Fruit fly (Drosophila melanogaster) whole organism, embryonic: ENCODE measurements around the gene rb.

Experiments used
- Asciz ChIP-seq: fragments of 200-800 bp; sonication (Bioruptor generic); optimal IDR thresholded peaks from 2 replicates; lab custom pipeline; 2017; ENCODE audit warnings: missing biosample characterization, mild to moderate bottlenecking, missing genetic modification characterization, missing genetic modification reagents
- Atf3 ChIP-seq: fragments of 200-800 bp; sonication (Bioruptor generic); optimal IDR thresholded peaks from 3 replicates; lab custom pipeline; 2016; ENCODE audit warnings: missing biosample characterization, missing genetic modification characterization
- BEAF-32 ChIP-seq: fragments of 200-800 bp; sonication (Bioruptor generic); optimal IDR thresholded peaks from 3 replicates; lab custom pipeline; 2017; ENCODE audit warnings: missing biosample characterization, missing genetic modification characterization, mild to moderate bottlenecking, moderate library complexity, missing genetic modification reagents
- CG11456 ChIP-seq: fragments of 200-800 bp; sonication (Bioruptor generic); IDR thresholded peaks from 3 replicates; pipeline ENCODE4 v1.3.6; 2022; ENCODE audit warnings: missing biosample characterization, missing genetic modification characterization
- CG11504 ChIP-seq: fragments of 200-800 bp; sonication (Bioruptor generic); optimal IDR thresholded peaks from 3 replicates; lab custom pipeline; 2019; ENCODE audit warnings: missing biosample characterization, mild to moderate bottlenecking, missing genetic modification characterization, moderate library complexity
- CG12744 ChIP-seq: fragments of 200-800 bp; sonication (Bioruptor generic); optimal IDR thresholded peaks from 2 replicates; lab custom pipeline; 2016; ENCODE audit warnings: missing biosample characterization, missing genetic modification characterization
- CG13775 ChIP-seq: fragments of 200-800 bp; sonication (Bioruptor generic); optimal IDR thresholded peaks from 3 replicates; lab custom pipeline; 2017; ENCODE audit warnings: missing biosample characterization, mild to moderate bottlenecking, missing genetic modification characterization
- CG14441 ChIP-seq: fragments of 200-800 bp; sonication (Bioruptor generic); IDR thresholded peaks from 2 replicates; pipeline ENCODE4 v1.3.6; 2022; ENCODE audit warnings: missing biosample characterization, missing genetic modification characterization
- CG14965 ChIP-seq: fragments of 200-800 bp; sonication (Bioruptor generic); optimal IDR thresholded peaks from 2 replicates; lab custom pipeline; 2016; ENCODE audit warnings: missing biosample characterization, missing genetic modification characterization, borderline replicate concordance
- CG15073 ChIP-seq: fragments of 200-800 bp; sonication (Bioruptor generic); optimal IDR thresholded peaks from 2 replicates; lab custom pipeline; 2016; ENCODE audit warnings: missing biosample characterization, missing genetic modification characterization
- CG1529 ChIP-seq: fragments of 200-800 bp; sonication (Bioruptor generic); optimal IDR thresholded peaks from 3 replicates; lab custom pipeline; 2018; ENCODE audit warnings: missing biosample characterization, missing genetic modification characterization
- CG15601 ChIP-seq: fragments of 200-800 bp; sonication (Bioruptor generic); optimal IDR thresholded peaks from 3 replicates; lab custom pipeline; 2019; ENCODE audit warnings: missing biosample characterization, mild to moderate bottlenecking, missing genetic modification characterization, moderate library complexity
- CG17912 ChIP-seq: fragments of 200-800 bp; sonication (Bioruptor generic); optimal IDR thresholded peaks from 2 replicates; lab custom pipeline; 2018; ENCODE audit warnings: missing biosample characterization, mild to moderate bottlenecking, missing genetic modification characterization
- CG30403 ChIP-seq: fragments of 200-800 bp; sonication (Bioruptor generic); optimal IDR thresholded peaks from 3 replicates; lab custom pipeline; 2016; ENCODE audit warnings: missing biosample characterization, missing genetic modification characterization
- CG31441 ChIP-seq: fragments of 200-800 bp; sonication (Bioruptor generic); IDR thresholded peaks from 2 replicates; pipeline ENCODE4 v1.3.6; 2022; ENCODE audit warnings: missing biosample characterization, missing genetic modification characterization
- CG3281 ChIP-seq: fragments of 200-800 bp; sonication (Bioruptor generic); optimal IDR thresholded peaks from 3 replicates; lab custom pipeline; 2017; ENCODE audit warnings: missing biosample characterization, mild to moderate bottlenecking, missing genetic modification characterization
- CG4360 ChIP-seq: fragments of 200-800 bp; sonication (Bioruptor generic); IDR thresholded peaks from 2 replicates; pipeline ENCODE4 v1.3.6; 2022; ENCODE audit warnings: missing biosample characterization, missing genetic modification characterization
- D19A ChIP-seq: fragments of 200-800 bp; optimal IDR thresholded peaks from 3 replicates; lab custom pipeline; 2019; ENCODE audit warnings: missing biosample characterization, mild to moderate bottlenecking, missing genetic modification characterization, moderate library complexity
- Deaf1 ChIP-seq: fragments of 200-800 bp; optimal IDR thresholded peaks from 3 replicates; lab custom pipeline; 2019; ENCODE audit warnings: missing biosample characterization, mild to moderate bottlenecking, missing genetic modification characterization, moderate library complexity
- Dref ChIP-seq: fragments of 200-800 bp; sonication (Bioruptor generic); IDR thresholded peaks from 2 replicates; pipeline ENCODE4 v1.3.6; 2022; ENCODE audit warnings: missing biosample characterization, missing genetic modification characterization
- Ets97D ChIP-seq: fragments of 200-800 bp; sonication (Bioruptor generic); optimal IDR thresholded peaks from 3 replicates; lab custom pipeline; 2016; ENCODE audit warnings: missing biosample characterization, missing genetic modification characterization
- Fer3 ChIP-seq: fragments of 200-800 bp; sonication (Bioruptor generic); optimal IDR thresholded peaks from 2 replicates; lab custom pipeline; 2018; ENCODE audit warnings: missing biosample characterization, mild to moderate bottlenecking, missing genetic modification characterization, moderate library complexity
- GATAe ChIP-seq: fragments of 200-800 bp; sonication (Bioruptor generic); conservative IDR thresholded peaks from 2 replicates; pipeline ENCODE4 v1.3.6; 2022; ENCODE audit warnings: missing biosample characterization, missing genetic modification characterization
- HmgZ ChIP-seq: fragments of 200-800 bp; sonication (Bioruptor generic); optimal IDR thresholded peaks from 2 replicates; lab custom pipeline; 2018; ENCODE audit warnings: missing biosample characterization, mild to moderate bottlenecking, missing genetic modification characterization
- Kr ChIP-seq: fragments of 200-800 bp; sonication (Bioruptor generic); optimal IDR thresholded peaks from 2 replicates; lab custom pipeline; 2017; ENCODE audit warnings: missing biosample characterization, mild to moderate bottlenecking, missing genetic modification characterization
- NC2β ChIP-seq: fragments of 200-800 bp; sonication (Bioruptor generic); optimal IDR thresholded peaks from 2 replicates; lab custom pipeline; 2016; ENCODE audit warnings: missing biosample characterization, missing genetic modification characterization
- Poxn ChIP-seq: fragments of 200-800 bp; sonication (Bioruptor generic); IDR thresholded peaks from 2 replicates; pipeline ENCODE4 v1.3.6; 2022; ENCODE audit warnings: missing biosample characterization, missing genetic modification characterization
- Scr ChIP-seq: fragments of 200-800 bp; sonication (Bioruptor generic); IDR thresholded peaks from 2 replicates; pipeline ENCODE4 v1.3.6; 2022; ENCODE audit warnings: missing biosample characterization, missing genetic modification characterization; ENCODE audit not compliant: partially characterized antibody
- Taf1 ChIP-seq: fragments of 200-800 bp; sonication (Bioruptor generic); IDR thresholded peaks from 2 replicates; pipeline ENCODE4 v1.3.6; 2022; ENCODE audit warnings: missing biosample characterization, missing genetic modification characterization
- caup ChIP-seq: fragments of 200-800 bp; sonication (Bioruptor generic); optimal IDR thresholded peaks from 3 replicates; lab custom pipeline; 2017; ENCODE audit warnings: missing biosample characterization, mild to moderate bottlenecking, missing genetic modification characterization, moderate library complexity; ENCODE audit not compliant: severe bottlenecking
- chm ChIP-seq: fragments of 200-800 bp; sonication (Bioruptor generic); IDR thresholded peaks from 2 replicates; pipeline ENCODE4 v1.3.6; 2022; ENCODE audit warnings: missing biosample characterization, missing genetic modification characterization
- danr ChIP-seq: fragments of 200-800 bp; sonication (Bioruptor generic); IDR thresholded peaks from 2 replicates; pipeline ENCODE4 v1.3.6; 2022; ENCODE audit warnings: missing biosample characterization, missing genetic modification characterization
- dysf ChIP-seq: fragments of 200-800 bp; sonication (Bioruptor generic); IDR thresholded peaks from 3 replicates; pipeline ENCODE4 v1.3.6; 2022; ENCODE audit warnings: missing biosample characterization, missing genetic modification characterization
- emc ChIP-seq: fragments of 200-800 bp; sonication (Bioruptor generic); optimal IDR thresholded peaks from 2 replicates; lab custom pipeline; 2016; ENCODE audit warnings: missing biosample characterization, missing genetic modification characterization
- exex ChIP-seq: fragments of 200-800 bp; sonication (Bioruptor generic); optimal IDR thresholded peaks from 4 replicates; lab custom pipeline; 2018; ENCODE audit warnings: missing biosample characterization, mild to moderate bottlenecking, missing genetic modification characterization, moderate library complexity
- grau ChIP-seq: fragments of 200-800 bp; optimal IDR thresholded peaks from 3 replicates; lab custom pipeline; 2019; ENCODE audit warnings: missing biosample characterization, mild to moderate bottlenecking, missing genetic modification characterization, moderate library complexity
- grn ChIP-seq: fragments of 200-800 bp; sonication (Bioruptor generic); optimal IDR thresholded peaks from 3 replicates; lab custom pipeline; 2017; ENCODE audit warnings: missing biosample characterization, missing genetic modification characterization
- gsb ChIP-seq: fragments of 200-800 bp; sonication (Bioruptor generic); IDR thresholded peaks from 2 replicates; pipeline ENCODE4 v1.3.6; 2022; ENCODE audit warnings: missing biosample characterization, missing genetic modification characterization
- h ChIP-seq: fragments of >200 bp; optimal IDR thresholded peaks from 2 replicates; lab custom pipeline; 2017
- kni ChIP-seq: fragments of 200-800 bp; sonication (Bioruptor generic); optimal IDR thresholded peaks from 3 replicates; lab custom pipeline; 2017; ENCODE audit warnings: mild to moderate bottlenecking, missing biosample characterization, missing genetic modification reagents, missing genetic modification characterization
- mirr ChIP-seq: fragments of 200-800 bp; sonication (Bioruptor generic); optimal IDR thresholded peaks from 3 replicates; lab custom pipeline; 2018; ENCODE audit warnings: missing biosample characterization, mild to moderate bottlenecking, missing genetic modification characterization
- mld ChIP-seq: fragments of 200-800 bp; sonication (Bioruptor generic); IDR thresholded peaks from 3 replicates; pipeline ENCODE4 v1.3.6; 2022; ENCODE audit warnings: missing biosample characterization, missing genetic modification characterization; ENCODE audit not compliant: partially characterized antibody
- nom ChIP-seq: fragments of 200-800 bp; sonication (Bioruptor generic); optimal IDR thresholded peaks from 2 replicates; lab custom pipeline; 2017; ENCODE audit warnings: missing biosample characterization, missing genetic modification characterization, mild to moderate bottlenecking, moderate library complexity, missing genetic modification reagents
- odd ChIP-seq: fragments of 200-800 bp; sonication (Bioruptor generic); optimal IDR thresholded peaks from 2 replicates; lab custom pipeline; 2017; ENCODE audit warnings: missing biosample characterization, mild to moderate bottlenecking, missing genetic modification characterization
- pb ChIP-seq: fragments of 200-800 bp; sonication (Bioruptor generic); optimal IDR thresholded peaks from 3 replicates; lab custom pipeline; 2016; ENCODE audit warnings: missing biosample characterization, missing genetic modification characterization
- sim ChIP-seq: fragments of 200-800 bp; sonication (Bioruptor generic); IDR thresholded peaks from 2 replicates; pipeline ENCODE4 v1.3.6; 2022; ENCODE audit warnings: missing biosample characterization, missing genetic modification characterization
- sob ChIP-seq: fragments of 200-800 bp; sonication (Bioruptor generic); IDR thresholded peaks from 2 replicates; pipeline ENCODE4 v1.3.6; 2022; ENCODE audit warnings: missing biosample characterization, missing genetic modification characterization
- sqz ChIP-seq: fragments of 200-800 bp; sonication (Bioruptor generic); optimal IDR thresholded peaks from 3 replicates; lab custom pipeline; 2018; ENCODE audit warnings: missing biosample characterization, mild to moderate bottlenecking, missing genetic modification characterization
- tap ChIP-seq: fragments of 200-800 bp; optimal IDR thresholded peaks from 3 replicates; lab custom pipeline; 2019; ENCODE audit warnings: missing biosample characterization, mild to moderate bottlenecking, missing genetic modification characterization, moderate library complexity
- twi ChIP-seq: fragments of 200-800 bp; optimal IDR thresholded peaks from 2 replicates; lab custom pipeline; 2019; ENCODE audit warnings: missing biosample characterization, mild to moderate bottlenecking, missing genetic modification characterization, moderate library complexity
- wek ChIP-seq: fragments of 200-800 bp; sonication (Bioruptor generic); optimal IDR thresholded peaks from 3 replicates; lab custom pipeline; 2018; ENCODE audit warnings: missing biosample characterization, mild to moderate bottlenecking, missing genetic modification characterization, moderate library complexity

rb gene

dm6 chrX:4557772-4558171, 17.3 kb upstream of the rb start, which contains the start of gene CG3546:
CG3546 (plus strand) TSS chrX:4558072.
- TF ChIP-seq CG17912 (GFP tag; lab: Kevin White, UChicago), result no peak
- no peak for TF ChIP-seq HmgZ (tag; lab: Kevin White, UChicago)
- TF ChIP-seq grau (tag; lab: Kevin White, UChicago), result no peak
- no peak for TF ChIP-seq CG3281 (GFP tag; lab: Kevin White, UChicago)
- no peak for TF ChIP-seq CG11456 (GFP tag; lab: Robert Waterston, UW)
- no peak for TF ChIP-seq CG15601 (tag; lab: Kevin White, UChicago)
- TF ChIP-seq nom (GFP tag; lab: Kevin White, UChicago), result no peak
- TF ChIP-seq CG30403 (GFP tag; lab: Kevin White, UChicago), result no peak
- no peak for TF ChIP-seq CG12744
- TF ChIP-seq sim (GFP tag; lab: Robert Waterston, UW), result no peak
- TF ChIP-seq, all 482 proteins: peak for 0

dm6 chrX:4555833-4556232, 15.4 kb upstream of the rb start:
- TF ChIP-seq Asciz (GFP tag; lab: Kevin White, UChicago), result no peak
- TF ChIP-seq sqz (GFP tag; lab: Kevin White, UChicago), result peak; percentile 50
- no peak for TF ChIP-seq Atf3 (GFP tag; lab: Kevin White, UChicago)
- TF ChIP-seq mld (GFP tag; lab: Robert Waterston, UW), result no peak
- no peak for TF ChIP-seq Ets97D (GFP tag; lab: Kevin White, UChicago)
- TF ChIP-seq tap (tag; lab: Kevin White, UChicago), result no peak
- TF ChIP-seq Taf1 (GFP tag; lab: Robert Waterston, UW), result no peak
- peak; percentile 8 for TF ChIP-seq CG11504 (tag; lab: Kevin White, UChicago)
- TF ChIP-seq caup (GFP tag; lab: Kevin White, UChicago), result peak; percentile 41
- no peak for TF ChIP-seq dysf (GFP tag; lab: Robert Waterston, UW)
- TF ChIP-seq exex (tag; lab: Kevin White, UChicago), result peak; percentile 13
- no peak for TF ChIP-seq Fer3 (tag; lab: Kevin White, UChicago)
- TF ChIP-seq CG15073 (GFP tag; lab: Kevin White, UChicago), result no peak
- no peak for TF ChIP-seq gsb (GFP tag; lab: Robert Waterston, UW)
- no peak for TF ChIP-seq BEAF-32 (GFP tag; lab: Kevin White, UChicago)
- no peak for TF ChIP-seq wek
- no peak for TF ChIP-seq sob
- no peak for TF ChIP-seq D19A (tag; lab: Kevin White, UChicago)
- TF ChIP-seq CG31441 (GFP tag; lab: Robert Waterston, UW), result no peak
- TF ChIP-seq CG1529 (GFP tag; lab: Kevin White, UChicago), result no peak
- no peak for TF ChIP-seq odd
- no peak for TF ChIP-seq Dref (GFP tag; lab: Robert Waterston, UW)
- TF ChIP-seq kni, result no peak
- no peak for TF ChIP-seq CG14441 (GFP tag; lab: Robert Waterston, UW)
- TF ChIP-seq pb, result no peak
- TF ChIP-seq mirr (GFP tag; lab: Kevin White, UChicago), result peak; percentile 32
- no peak for TF ChIP-seq NC2β (GFP tag; lab: Kevin White, UChicago)
- TF ChIP-seq Deaf1, result peak; percentile 7
- no peak for TF ChIP-seq Scr (GFP tag; lab: Robert Waterston, UW)
- TF ChIP-seq CG4360, result no peak
- peak; percentile 88 for TF ChIP-seq grn (GFP tag; lab: Kevin White, UChicago)
- no peak for TF ChIP-seq h
- TF ChIP-seq twi (tag; lab: Kevin White, UChicago), result peak; percentile 8
- no peak for TF ChIP-seq danr
- peak; percentile 30; the same call in 1 of the 2 replicates for TF ChIP-seq GATAe
- no peak for TF ChIP-seq Kr (GFP tag; lab: Kevin White, UChicago)
- TF ChIP-seq emc (GFP tag; lab: Kevin White, UChicago), result no peak
- no peak for TF ChIP-seq CG13775 (GFP tag; lab: Kevin White, UChicago)
- no peak for TF ChIP-seq CG14965
- no peak for TF ChIP-seq Poxn (GFP tag; lab: Robert Waterston, UW)
- no peak for TF ChIP-seq chm (GFP tag; lab: Robert Waterston, UW)
